Fruit fly (Drosophila melanogaster): Measurements from ENCODE around the gene CG3040.
A peak's percentile ranks its signal among the peaks of the same experiment; 100 is the strongest.

The CG3040 gene

dm6 chrX:6996965-6997652, 23.9 kb upstream of the CG3040 start:
- no peak for TF ChIP-seq CG17801 (GFP tag; optimal IDR thresholded peaks at IDR 0.05; ENCODE audit: partially characterized antibody)

- no peak for TF ChIP-seq CG17801 (GFP tag; optimal IDR thresholded peaks at IDR 0.05; ENCODE audit: partially characterized antibody)
Observed at dm6 chrX:6996130-6996529, 22.9 kb upstream of the CG3040 start.

- no peak for TF ChIP-seq CG17801 (GFP tag; optimal IDR thresholded peaks at IDR 0.05; ENCODE audit: partially characterized antibody)
Observed at dm6 chrX:6995258-6995657, 22.1 kb upstream of the CG3040 start.

dm6 chrX:6994473-6995179, 21.4 kb upstream of the CG3040 start:
- TF ChIP-seq CG17801 (GFP tag; optimal IDR thresholded peaks at IDR 0.05; ENCODE audit: partially characterized antibody) = no peak

- peak; percentile 35 for TF ChIP-seq CG17801 (GFP tag; optimal IDR thresholded peaks at IDR 0.05; ENCODE audit: partially characterized antibody)
Observed at dm6 chrX:6993753-6994152, 20.6 kb upstream of the CG3040 start.

- TF ChIP-seq CG17801 (GFP tag; optimal IDR thresholded peaks at IDR 0.05; ENCODE audit: partially characterized antibody) = no peak
Observed at dm6 chrX:6993350-6993749, 20.2 kb upstream of the CG3040 start, which contains the start of gene Inx7. Inx7 (minus strand) TSS chrX:6993612.

dm6 chrX:6991286-6991685, 18.1 kb upstream of the CG3040 start, which contains the start of gene ogre:
ogre (minus strand) TSS chrX:6991318.
- TF ChIP-seq CG17801 (GFP tag; optimal IDR thresholded peaks at IDR 0.05; ENCODE audit: partially characterized antibody) = no peak

- TF ChIP-seq CG17801 (GFP tag; optimal IDR thresholded peaks at IDR 0.05; ENCODE audit: partially characterized antibody) = no peak
Observed at dm6 chrX:6990105-6990504, 16.9 kb upstream of the CG3040 start.

- TF ChIP-seq CG17801 (GFP tag; optimal IDR thresholded peaks at IDR 0.05; ENCODE audit: partially characterized antibody) = no peak
Observed at dm6 chrX:6988632-6989338, 15.6 kb upstream of the CG3040 start.

- no peak for TF ChIP-seq CG17801 (GFP tag; optimal IDR thresholded peaks at IDR 0.05; ENCODE audit: partially characterized antibody)
Observed at dm6 chrX:6988082-6988481, 14.9 kb upstream of the CG3040 start.

- TF ChIP-seq CG17801 (GFP tag; optimal IDR thresholded peaks at IDR 0.05; ENCODE audit: partially characterized antibody) = no peak
Observed at dm6 chrX:6987091-6987490, 13.9 kb upstream of the CG3040 start.

dm6 chrX:6985980-6986827, 13.0 kb upstream of the CG3040 start, which contains the start of gene bou:
bou (plus strand) TSS chrX:6986486.
- peak; percentile 11 for TF ChIP-seq CG17801 (GFP tag; optimal IDR thresholded peaks at IDR 0.05; ENCODE audit: partially characterized antibody)

- peak; percentile 89 for TF ChIP-seq CG17801 (GFP tag; optimal IDR thresholded peaks at IDR 0.05; ENCODE audit: partially characterized antibody)
Observed at dm6 chrX:6985182-6985851, 12.1 kb upstream of the CG3040 start.

Measured in ovary, adult (tissue).